Worm (Caenorhabditis elegans) whole organism, midembryonic: Measurements from ENCODE around the gene M110.9.

ENCODE experiments used
- T22C8.4 ChIP-seq: fragments of 200-800 bp; sonication (Bioruptor generic); IDR thresholded peaks from 2 replicates; pipeline ENCODE4 v1.3.6; 2022; ENCODE audit warnings: missing genetic modification characterization, missing compliant biosample characterization
- cog-1 ChIP-seq: sonication (generic microtip); optimal IDR thresholded peaks from 2 replicates; lab custom pipeline; 2016; ENCODE audit warnings: missing genetic modification characterization, missing compliant biosample characterization
- flt-1 ChIP-seq: fragments of 200-800 bp; sonication (Bioruptor generic); IDR thresholded peaks from 2 replicates; pipeline ENCODE4 v1.3.6; 2022; ENCODE audit warnings: missing genetic modification characterization, missing compliant biosample characterization
- med-1 ChIP-seq: sonication (generic microtip); optimal IDR thresholded peaks from 2 replicates; lab custom pipeline; 2017; ENCODE audit warnings: missing genetic modification characterization, mild to moderate bottlenecking, missing compliant biosample characterization, antibody characterized with exemption, missing genetic modification reagents; ENCODE audit not compliant: insufficient read depth
- ref-1 ChIP-seq: fragments of 200-800 bp; sonication (Bioruptor generic); conservative IDR thresholded peaks from 2 replicates; pipeline ENCODE4 v1.3.6; 2022; ENCODE audit warnings: missing genetic modification reagents, missing genetic modification characterization, missing compliant biosample characterization
- tab-1 ChIP-seq: fragments of 200-800 bp; sonication (Bioruptor generic); IDR thresholded peaks from 2 replicates; pipeline ENCODE4 v1.3.6; 2022; ENCODE audit warnings: missing genetic modification characterization, missing compliant biosample characterization
- ztf-23 ChIP-seq: fragments of 200-800 bp; sonication (Bioruptor generic); IDR thresholded peaks from 2 replicates; pipeline ENCODE4 v1.3.6; 2022; ENCODE audit warnings: missing genetic modification reagents, missing genetic modification characterization, missing compliant biosample characterization
- ztf-29 ChIP-seq: fragments of 200-800 bp; sonication (Bioruptor generic); IDR thresholded peaks from 2 replicates; pipeline ENCODE4 v1.3.6; 2022; ENCODE audit warnings: missing genetic modification reagents, missing genetic modification characterization, missing compliant biosample characterization

DNA sequence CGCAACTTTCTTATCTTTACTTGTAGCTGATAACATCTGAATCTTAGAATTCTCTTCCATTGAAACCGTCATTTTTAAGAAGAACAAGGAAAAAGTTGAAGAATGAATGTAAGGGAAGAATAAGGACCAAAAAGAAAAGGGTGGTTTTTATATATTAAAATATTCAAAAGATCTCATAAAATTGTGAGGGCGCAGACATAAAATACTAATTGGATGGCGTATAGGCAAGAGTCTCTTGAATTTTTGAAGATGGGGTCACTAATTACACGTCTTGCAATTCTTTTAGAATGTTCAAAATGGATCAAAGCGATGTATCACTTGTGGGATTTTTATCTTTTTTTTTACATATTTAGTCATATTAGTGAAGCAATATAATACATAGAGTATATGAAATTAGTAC is 18.4 kb upstream of the M110.9 start, which contains the start of gene twk-3:
- TF ChIP-seq flt-1 (GFP tag; lab: Robert Waterston, UW) (no peak), cog-1 (tag; lab: Kevin White, UChicago) (no peak), med-1 (GFP tag; lab: Kevin White, UChicago) (no peak), tab-1 (GFP tag; lab: Robert Waterston, UW) (no peak), T22C8.4 (GFP tag; lab: Robert Waterston, UW) (no peak), ref-1 (GFP tag; lab: Robert Waterston, UW) (no peak), ztf-23 (GFP tag; lab: Robert Waterston, UW) (no peak), ztf-29 (no peak)
